Fruit fly (Drosophila melanogaster): ENCODE data around the gene Cpr65Ax2.

The Cpr65Ax2 gene

DNA sequence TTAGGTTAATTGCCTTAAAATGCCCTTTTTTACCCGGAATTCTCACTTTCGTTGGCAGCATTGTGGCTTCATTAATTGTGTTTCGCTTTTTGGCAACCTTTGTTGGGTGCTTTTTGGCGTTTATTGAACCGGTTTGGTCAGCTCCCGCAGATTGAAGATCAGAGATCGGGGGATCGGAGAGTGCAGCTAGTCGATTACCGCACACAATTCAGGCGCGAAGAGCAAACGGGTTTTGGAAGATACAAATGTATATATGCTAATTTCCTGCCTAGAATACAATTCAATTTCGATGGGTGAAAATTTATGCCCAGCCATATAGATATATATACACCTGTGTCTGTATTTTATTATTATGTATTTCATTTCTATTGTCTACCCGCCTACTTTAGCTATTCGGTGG is 9.1 kb downstream of the Cpr65Ax2 start:
- TF ChIP-seq CG6689 (GFP tag; IDR thresholded peaks at IDR 0.05) (no peak), Taf1 (GFP tag; IDR thresholded peaks at IDR 0.05) (no peak), Awh (GFP tag; IDR thresholded peaks at IDR 0.05) (no peak), NC2β (GFP tag; optimal IDR thresholded peaks at IDR 0.05) (no peak), CG7271 (tag; optimal IDR thresholded peaks at IDR 0.05) (no peak), Dip2 (GFP tag; IDR thresholded peaks at IDR 0.05) (no peak), CG12942 (GFP tag; optimal IDR thresholded peaks at IDR 0.05) (no peak), CG12769 (tag; optimal IDR thresholded peaks at IDR 0.05) (peak; percentile 64), sens (GFP tag) (peak; percentile 28), Hand (GFP tag; optimal IDR thresholded peaks at IDR 0.05) (no peak), Pdp1 (GFP tag; optimal IDR thresholded peaks at IDR 0.05) (peak in 1 of 2 experiments; percentile 65), sd (tag; optimal IDR thresholded peaks at IDR 0.05) (peak; percentile 35), chinmo (GFP tag; IDR thresholded peaks at IDR 0.05; ENCODE audit: partially characterized antibody) (peak; percentile 90), CG13894 (tag; optimal IDR thresholded peaks at IDR 0.05) (peak; percentile 78), ara (GFP tag; IDR thresholded peaks at IDR 0.05) (no peak), abd-A (tag; optimal IDR thresholded peaks at IDR 0.05) (peak; percentile 81), vvl (GFP tag; IDR thresholded peaks at IDR 0.05) (peak; percentile 70; the same call in 1 of the 2 replicates), Blimp-1 (GFP tag; optimal IDR thresholded peaks at IDR 0.05) (peak; percentile 17), cwo (GFP tag; optimal IDR thresholded peaks at IDR 0.05) (peak; percentile 52)

DNA sequence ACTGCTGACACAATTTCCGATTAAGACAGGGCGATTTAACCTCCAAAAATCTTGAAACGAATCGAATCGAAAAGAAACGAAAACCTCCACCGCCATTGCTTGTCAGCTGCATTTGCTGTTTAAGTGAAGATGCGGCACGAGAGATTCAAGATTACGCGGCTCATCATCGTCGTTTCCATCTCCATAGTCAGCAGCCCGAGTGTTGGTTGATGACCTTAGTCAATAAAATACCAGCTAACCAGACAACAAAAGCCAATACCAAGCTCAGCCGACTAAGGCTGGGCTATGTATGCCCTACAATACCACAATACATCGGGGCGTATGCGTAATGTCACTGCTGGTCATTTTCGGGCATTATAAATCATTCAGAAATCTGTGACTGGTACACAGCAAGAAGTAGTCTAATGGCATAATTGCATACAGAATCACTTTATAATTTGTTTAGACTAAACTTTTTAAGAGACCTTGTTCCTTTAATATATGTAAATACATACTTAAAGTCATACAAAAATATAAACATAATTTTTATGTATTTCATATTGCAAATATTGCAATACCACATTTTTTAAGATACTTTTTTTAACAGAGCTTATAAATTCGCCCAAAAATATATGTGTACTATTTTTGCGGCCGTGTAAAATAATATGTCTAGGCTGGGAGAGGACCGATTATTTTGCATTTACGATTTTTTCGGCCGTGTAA is 9.7 kb downstream of the Cpr65Ax2 start:
- TF ChIP-seq Blimp-1 (GFP tag; optimal IDR thresholded peaks at IDR 0.05) (no peak), Bgb (GFP tag; IDR thresholded peaks at IDR 0.05; ENCODE audit: partially characterized antibody) (no peak), CG10274 (GFP tag; optimal IDR thresholded peaks at IDR 0.05) (no peak), otp (GFP tag; IDR thresholded peaks at IDR 0.05) (0 out of 3 replicates have a peak, but pooled peaks have one; percentile 10), slou (GFP tag; optimal IDR thresholded peaks at IDR 0.05) (no peak), ind (GFP tag; optimal IDR thresholded peaks at IDR 0.05) (no peak), CG7357 (GFP tag; IDR thresholded peaks at IDR 0.05) (no peak), Doc2 (GFP tag; IDR thresholded peaks at IDR 0.05) (no peak), CG8290 (GFP tag; optimal IDR thresholded peaks at IDR 0.05) (no peak), CG8290 (tag; optimal IDR thresholded peaks at IDR 0.05) (peak in 1 of 2 experiments; percentile 35), CG30403 (GFP tag; optimal IDR thresholded peaks at IDR 0.05) (peak; percentile 2), Dp (GFP tag; optimal IDR thresholded peaks at IDR 0.05) (no peak), chinmo (GFP tag; IDR thresholded peaks at IDR 0.05; ENCODE audit: partially characterized antibody) (peak; percentile 82; the same call in 2 of the 4 replicates), gem (tag; optimal IDR thresholded peaks at IDR 0.05) (peak; percentile 52), Atf3 (GFP tag; optimal IDR thresholded peaks at IDR 0.05) (no peak), CG11695 (GFP tag; IDR thresholded peaks at IDR 0.05) (0 out of 3 replicates have a peak, but pooled peaks have one; percentile 17), Xbp1 (GFP tag; optimal IDR thresholded peaks at IDR 0.05) (no peak), tgo (GFP tag; IDR thresholded peaks at IDR 0.05) (peak; percentile 14; the same call in 1 of the 3 replicates), pb (GFP tag; optimal IDR thresholded peaks at IDR 0.05) (no peak), CG4360 (GFP tag; IDR thresholded peaks at IDR 0.05) (no peak), Meics (GFP tag; optimal IDR thresholded peaks at IDR 0.05) (no peak), CG10462 (GFP tag; optimal IDR thresholded peaks at IDR 0.05) (no peak), CG5180 (GFP tag; optimal IDR thresholded peaks at IDR 0.05) (no peak), slbo (GFP tag; IDR thresholded peaks at IDR 0.05) (0 out of 2 replicates have a peak, but pooled peaks have one; percentile 10), CG3995 (GFP tag; optimal IDR thresholded peaks at IDR 0.05) (no peak), chm (GFP tag; IDR thresholded peaks at IDR 0.05) (no peak), CG13296 (GFP tag; optimal IDR thresholded peaks at IDR 0.05) (no peak), CG17802 (tag; optimal IDR thresholded peaks at IDR 0.05) (no peak), CG2129 (GFP tag; IDR thresholded peaks at IDR 0.05; ENCODE audit: partially characterized antibody) (no peak), Sry-β (GFP tag; optimal IDR thresholded peaks at IDR 0.05) (no peak), CkIIα-i1 (GFP tag; IDR thresholded peaks at IDR 0.05) (no peak), Abd-B (GFP tag; optimal IDR thresholded peaks at IDR 0.05) (no peak)
